Worm (Caenorhabditis elegans): ENCODE measurements around the gene C13F10.1.

DNA sequence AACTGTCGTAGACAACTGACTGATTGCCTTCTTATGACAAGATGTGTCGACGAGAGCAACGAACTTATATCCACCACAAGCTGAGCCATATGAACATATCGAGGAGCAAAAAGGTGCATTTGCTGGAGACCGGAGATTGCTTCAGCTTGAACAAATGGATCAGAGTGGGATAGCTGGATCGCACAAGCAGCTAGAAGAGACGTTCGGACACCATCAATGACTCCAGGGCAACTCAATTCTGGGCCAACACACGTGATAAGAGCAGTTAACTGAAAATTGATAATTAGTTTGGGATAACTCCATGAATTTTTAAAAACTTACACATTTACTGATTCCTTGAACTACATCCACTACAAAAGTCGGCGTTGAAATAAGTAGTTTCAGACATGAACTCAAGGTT, 14.9 kb upstream of the C13F10.1 start:
- no peak for TF ChIP-seq med-1 (GFP tag; optimal IDR thresholded peaks at IDR 0.05; ENCODE audit: insufficient read depth)
- no peak for TF ChIP-seq klf-2 (GFP tag; conservative IDR thresholded peaks at IDR 0.05)
- TF ChIP-seq ref-1 (GFP tag; conservative IDR thresholded peaks at IDR 0.05), result no peak
- TF ChIP-seq flt-1 (GFP tag; IDR thresholded peaks at IDR 0.05), result no peak
- no peak for TF ChIP-seq T22C8.4 (GFP tag; IDR thresholded peaks at IDR 0.05)
- TF ChIP-seq ztf-23 (GFP tag; IDR thresholded peaks at IDR 0.05), result no peak
- TF ChIP-seq tab-1 (GFP tag; IDR thresholded peaks at IDR 0.05), result no peak
- TF ChIP-seq ztf-29 (GFP tag; IDR thresholded peaks at IDR 0.05), result no peak
